Fruit fly (Drosophila melanogaster): ENCODE results near the gene S.

DNA sequence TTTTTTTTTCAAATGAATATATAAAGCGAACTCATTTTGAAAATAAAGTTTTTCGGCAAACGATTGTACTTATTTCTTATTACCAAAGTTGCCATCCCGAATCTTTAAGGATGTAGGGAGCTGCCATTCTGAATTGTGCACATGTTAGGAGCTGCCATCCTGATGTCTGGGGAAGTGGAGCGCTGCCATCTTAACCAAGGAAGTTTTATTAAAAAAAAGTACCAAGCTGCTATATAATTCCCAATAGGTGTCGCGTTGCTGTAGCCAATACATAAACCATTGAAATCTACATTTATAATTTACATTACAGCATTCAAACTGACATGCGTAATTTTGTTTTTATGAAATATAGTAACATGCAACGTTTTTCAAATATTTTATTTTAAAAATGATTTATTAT lies 71.1 kb downstream of the S start:
- TF ChIP-seq CTCF (optimal IDR thresholded peaks at IDR 0.05) (peak; percentile 88 to 94), CG8478 (optimal IDR thresholded peaks at IDR 0.05) (no peak)
